Worm (Caenorhabditis elegans) whole organism, early embryonic: ENCODE data around the gene trcs-1.

ENCODE experiments used
- B0310.2 ChIP-seq: sonication (generic microtip); optimal IDR thresholded peaks from 2 replicates; lab custom pipeline; 2016; ENCODE audit warnings: mild to moderate bottlenecking, missing genetic modification characterization, missing compliant biosample characterization
- F13C5.2 ChIP-seq: sonication (generic microtip); optimal IDR thresholded peaks from 2 replicates; lab custom pipeline; 2017; ENCODE audit warnings: mild to moderate bottlenecking, missing genetic modification characterization, inconsistent platforms, missing compliant biosample characterization
- aly-1 ChIP-seq: sonication (generic microtip); optimal IDR thresholded peaks from 2 replicates; lab custom pipeline; 2016; ENCODE audit warnings: missing genetic modification characterization, missing compliant biosample characterization
- ama-1 ChIP-seq: fragments of 150-350 bp; optimal IDR thresholded peaks from 2 replicates; lab custom pipeline; 2014
- ceh-13 ChIP-seq: fragments of 200-800 bp; sonication (Bioruptor generic); optimal IDR thresholded peaks from 2 replicates; lab custom pipeline; 2018; ENCODE audit warnings: mild to moderate bottlenecking, missing genetic modification characterization, missing compliant biosample characterization
- ceh-36 ChIP-seq: sonication (generic microtip); optimal IDR thresholded peaks from 2 replicates; lab custom pipeline; 2016; ENCODE audit warnings: missing genetic modification characterization, inconsistent platforms, missing compliant biosample characterization
- flt-1 ChIP-seq: fragments of 200-800 bp; sonication (Bioruptor generic); IDR thresholded peaks from 2 replicates; pipeline ENCODE4 v1.3.6; 2022; ENCODE audit warnings: missing genetic modification characterization, missing compliant biosample characterization
- hmbx-1 ChIP-seq: sonication (generic microtip); optimal IDR thresholded peaks from 2 replicates; lab custom pipeline; 2016; ENCODE audit warnings: mild to moderate bottlenecking, missing genetic modification characterization, missing compliant biosample characterization
- hnd-1 ChIP-seq: sonication (generic microtip); optimal IDR thresholded peaks from 2 replicates; lab custom pipeline; 2016; ENCODE audit warnings: missing genetic modification characterization, missing compliant biosample characterization
- pes-1 ChIP-seq: fragments of 200-800 bp; sonication (Bioruptor generic); IDR thresholded peaks from 2 replicates; pipeline ENCODE4 v1.3.6; 2022; ENCODE audit warnings: missing genetic modification reagents, missing genetic modification characterization, missing compliant biosample characterization
- scrt-1 ChIP-seq: fragments of 200-800 bp; sonication (Bioruptor generic); IDR thresholded peaks from 2 replicates; pipeline ENCODE4 v1.3.6; 2022; ENCODE audit warnings: missing genetic modification characterization, missing compliant biosample characterization
- tbx-11 ChIP-seq: fragments of 200-800 bp; sonication (Bioruptor generic); IDR thresholded peaks from 2 replicates; pipeline ENCODE4 v1.3.6; 2022; ENCODE audit warnings: missing genetic modification characterization, missing compliant biosample characterization
- tbx-37 ChIP-seq: fragments of 200-800 bp; sonication (Bioruptor generic); conservative IDR thresholded peaks from 2 replicates; pipeline ENCODE4 v1.3.6; 2022; ENCODE audit warnings: missing genetic modification reagents, missing genetic modification characterization, missing compliant biosample characterization

DNA sequence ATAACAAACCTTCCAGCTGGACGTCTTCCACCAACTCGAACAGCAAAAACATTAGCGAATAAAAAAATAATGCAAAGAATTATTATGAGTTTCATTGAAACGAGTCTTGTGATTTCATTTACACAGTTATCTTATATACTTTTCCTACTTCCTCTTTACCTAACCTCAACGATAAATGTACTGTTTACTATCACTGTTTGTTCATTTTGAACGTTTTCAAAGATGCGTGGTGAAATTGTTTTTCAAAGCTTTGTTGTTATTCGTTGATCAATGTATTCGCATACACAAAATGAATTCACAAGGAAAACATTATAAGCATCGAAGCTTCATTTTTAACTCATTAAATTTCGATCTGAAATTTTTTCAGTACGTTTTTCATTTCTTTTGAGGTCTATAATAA is 33.6 kb upstream of the trcs-1 start, which contains the start of gene W09C2.7:
- no peak for TF ChIP-seq hnd-1
- TF ChIP-seq ama-1, result no peak
- no peak for TF ChIP-seq pes-1 (GFP tag; lab: Robert Waterston, UW)
- no peak for TF ChIP-seq ceh-36
- TF ChIP-seq ceh-13 (GFP tag; lab: Kevin White, UChicago), result no peak
- TF ChIP-seq B0310.2 (tag; lab: Kevin White, UChicago), result no peak
- no peak for TF ChIP-seq F13C5.2 (tag; lab: Kevin White, UChicago)
- no peak for TF ChIP-seq tbx-37 (GFP tag; lab: Robert Waterston, UW)
- TF ChIP-seq flt-1 (GFP tag; lab: Robert Waterston, UW), result no peak
- TF ChIP-seq tbx-11 (GFP tag; lab: Robert Waterston, UW), result no peak
- TF ChIP-seq hmbx-1 (tag; lab: Kevin White, UChicago), result no peak
- no peak for TF ChIP-seq scrt-1
- TF ChIP-seq aly-1, result no peak
